Fruit fly (Drosophila melanogaster): ENCODE data around the gene CG31139.

The CG31139 gene

dm6 chr3R:22747423-22748090 lies 1.3 kb downstream of the CG31139 start, which contains the start of gene CG17141:
Gene CG17141, minus strand, starts transcription at chr3R:22747599.
- no peak for TF ChIP-seq CG7101 (tag; optimal IDR thresholded peaks at IDR 0.05)
- TF ChIP-seq bab1 (GFP tag; optimal IDR thresholded peaks at IDR 0.05), result peak; percentile 84

DNA sequence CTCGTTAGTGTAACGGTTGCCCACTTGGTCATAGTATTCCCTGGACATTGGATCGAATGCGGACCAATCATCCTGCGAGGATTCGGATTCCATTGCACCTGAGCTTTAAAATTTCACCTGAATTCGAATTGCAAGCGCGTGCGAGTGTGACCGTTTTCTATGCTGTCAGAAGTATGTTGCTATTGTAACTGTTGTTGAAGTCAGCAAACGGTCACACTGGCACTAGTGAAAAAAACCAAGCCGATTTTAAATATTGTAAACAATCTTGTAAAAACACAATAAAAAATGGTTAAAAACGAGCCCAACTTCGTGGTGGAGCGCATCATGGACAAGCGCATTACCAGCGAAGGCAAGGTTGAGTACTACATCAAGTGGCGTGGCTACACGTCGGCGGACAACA lies 3.4 kb downstream of the CG31139 start, which contains the start of the genes vret and HP1c:
Gene vret, minus strand, starts transcription at position 150 of the 400 bp plus-strand sequence.
Gene HP1c, plus strand, starts transcription at position 189 of the 400 bp plus-strand sequence.
- TF ChIP-seq pad (GFP tag; optimal IDR thresholded peaks at IDR 0.05) (no peak), CG5204 (GFP tag; optimal IDR thresholded peaks at IDR 0.05) (no peak), tj (GFP tag; optimal IDR thresholded peaks at IDR 0.05) (no peak), bab1 (GFP tag; optimal IDR thresholded peaks at IDR 0.05) (peak; percentile 17), CG11617 (GFP tag; optimal IDR thresholded peaks at IDR 0.05) (no peak)

DNA sequence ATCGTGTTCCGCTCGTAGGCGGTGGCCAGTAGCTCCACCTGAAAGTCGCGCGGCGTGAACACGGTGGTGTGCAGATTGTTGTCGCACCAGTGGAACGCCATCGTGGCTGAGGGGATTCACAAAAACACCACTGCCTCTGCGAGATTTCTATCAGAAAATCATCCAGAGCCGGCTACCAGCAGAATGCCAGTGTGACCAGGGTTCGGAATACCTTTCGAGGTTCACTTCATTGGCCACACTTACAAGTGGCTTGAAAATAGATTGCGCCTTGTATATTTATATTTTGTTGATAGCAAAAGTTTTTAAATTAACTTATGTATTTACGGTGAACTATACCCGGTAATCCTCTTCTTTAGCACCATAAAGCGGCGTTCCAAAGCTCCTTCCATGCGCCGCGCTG lies 7.9 kb downstream of the CG31139 start, which contains the start of the genes Dcr-1 and CG6985:
Gene Dcr-1, minus strand, starts transcription at position 162 of the 400 bp plus-strand sequence.
Gene CG6985, plus strand, starts transcription at position 221 of the 400 bp plus-strand sequence.
- TF ChIP-seq CG7101 (tag; optimal IDR thresholded peaks at IDR 0.05) (no peak), tj (GFP tag; optimal IDR thresholded peaks at IDR 0.05) (no peak), CG1620 (GFP tag; optimal IDR thresholded peaks at IDR 0.05) (no peak), kay (GFP tag; ENCODE audit: borderline replicate concordance) (no peak), CG11617 (GFP tag; optimal IDR thresholded peaks at IDR 0.05) (no peak), CG5204 (GFP tag; optimal IDR thresholded peaks at IDR 0.05) (no peak), CG7045 (GFP tag; optimal IDR thresholded peaks at IDR 0.05) (no peak)

dm6 chr3R:22733751-22734150 lies 15.1 kb downstream of the CG31139 start, which contains the start of gene Takl2:
Gene Takl2, minus strand, starts transcription at chr3R:22733851.
- no peak for TF ChIP-seq Crg-1 (GFP tag; optimal IDR thresholded peaks at IDR 0.05)
- no peak for TF ChIP-seq bab1 (GFP tag; optimal IDR thresholded peaks at IDR 0.05)
- TF ChIP-seq CG7101 (tag; optimal IDR thresholded peaks at IDR 0.05), result no peak
- no peak for TF ChIP-seq Clk (GFP tag; optimal IDR thresholded peaks at IDR 0.05)
- TF ChIP-seq CG1620 (GFP tag; optimal IDR thresholded peaks at IDR 0.05), result no peak

- no peak for TF ChIP-seq CG33017 (tag; optimal IDR thresholded peaks at IDR 0.05)
Measured at dm6 chr3R:22732995-22733394, 15.9 kb downstream of the CG31139 start.

DNA sequence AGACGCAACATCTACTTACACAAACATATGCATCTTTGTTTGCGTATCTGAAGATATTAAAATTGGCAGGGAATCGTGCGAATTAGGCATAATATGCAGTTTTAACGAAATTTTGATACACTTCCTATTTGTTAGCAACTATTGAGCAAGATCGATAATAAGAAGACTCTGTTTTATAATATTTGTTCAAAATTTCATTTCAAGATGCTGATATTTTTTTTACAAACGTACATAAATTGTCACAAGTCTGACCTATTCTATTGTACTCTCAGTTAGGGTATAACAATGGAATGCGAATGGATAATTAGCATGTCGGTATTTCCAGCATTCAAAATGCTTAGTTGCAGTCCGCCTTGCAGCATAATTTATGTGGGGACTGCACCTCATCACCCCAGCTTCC lies 21.0 kb downstream of the CG31139 start:
- no peak for TF ChIP-seq ovo (GFP tag; optimal IDR thresholded peaks at IDR 0.05)
- TF ChIP-seq Crg-1 (GFP tag; optimal IDR thresholded peaks at IDR 0.05), result no peak
- TF ChIP-seq CG12768 (GFP tag; optimal IDR thresholded peaks at IDR 0.05), result no peak
- no peak for TF ChIP-seq CG5204 (GFP tag; optimal IDR thresholded peaks at IDR 0.05)
- no peak for TF ChIP-seq cic (GFP tag; optimal IDR thresholded peaks at IDR 0.05)
- TF ChIP-seq bab1 (GFP tag; optimal IDR thresholded peaks at IDR 0.05), result no peak
- TF ChIP-seq kay (GFP tag; ENCODE audit: borderline replicate concordance), result no peak
- TF ChIP-seq Hr96 (GFP tag; optimal IDR thresholded peaks at IDR 0.05), result no peak
- no peak for TF ChIP-seq CG11617 (GFP tag; optimal IDR thresholded peaks at IDR 0.05)

DNA sequence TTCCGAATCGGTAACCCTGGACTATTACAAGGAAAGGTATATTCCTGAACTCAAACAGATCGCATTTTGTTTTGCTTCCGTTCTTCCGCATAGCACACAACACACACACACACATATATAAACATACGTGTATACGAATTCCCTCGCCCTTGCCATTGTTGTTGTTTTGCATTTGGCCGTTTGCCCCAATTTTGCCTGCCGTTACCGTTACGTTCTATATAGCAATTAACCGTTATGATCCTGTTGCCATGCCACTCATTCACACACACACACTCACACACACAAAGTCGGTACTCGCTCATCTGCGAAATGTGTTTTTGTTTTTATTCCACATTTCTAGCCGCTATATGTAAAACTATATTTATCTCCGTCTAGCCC lies 21.4 kb downstream of the CG31139 start:
- peak; percentile 8 for TF ChIP-seq cic (GFP tag; optimal IDR thresholded peaks at IDR 0.05)
- peak; percentile 88 for TF ChIP-seq pad (GFP tag; optimal IDR thresholded peaks at IDR 0.05)
- TF ChIP-seq ovo (GFP tag; optimal IDR thresholded peaks at IDR 0.05), result peak; percentile 86
- no peak for TF ChIP-seq CG11617 (GFP tag; optimal IDR thresholded peaks at IDR 0.05)
- no peak for TF ChIP-seq kay (GFP tag; ENCODE audit: borderline replicate concordance)
- peak; percentile 4 for TF ChIP-seq tj (GFP tag; optimal IDR thresholded peaks at IDR 0.05)

dm6 chr3R:22726771-22727455 lies 21.9 kb downstream of the CG31139 start, which contains the start of gene CG45049:
Gene CG45049, plus strand, starts transcription at chr3R:22726967.
- TF ChIP-seq CG7045 (GFP tag; optimal IDR thresholded peaks at IDR 0.05) (no peak), ovo (GFP tag; optimal IDR thresholded peaks at IDR 0.05) (no peak), Mnt (GFP tag; optimal IDR thresholded peaks at IDR 0.05) (no peak), kay (GFP tag; ENCODE audit: borderline replicate concordance) (no peak), cnc (optimal IDR thresholded peaks at IDR 0.05) (no peak), tj (GFP tag; optimal IDR thresholded peaks at IDR 0.05) (peak; percentile 34), cic (GFP tag; optimal IDR thresholded peaks at IDR 0.05) (peak; percentile 78), bab1 (GFP tag; optimal IDR thresholded peaks at IDR 0.05) (peak; percentile 23)
